Fruit fly (Drosophila melanogaster) whole organism, embryonic: Measurements from ENCODE around the gene CG18810.

Experiments
- Ada2b ChIP-seq: fragments of 200-800 bp; sonication (Bioruptor generic); IDR thresholded peaks from 2 replicates; pipeline ENCODE4 v1.3.6; 2022; ENCODE audit warnings: missing biosample characterization, missing genetic modification characterization
- CG10209 ChIP-seq: fragments of 200-800 bp; sonication (Bioruptor generic); optimal IDR thresholded peaks from 3 replicates; lab custom pipeline; 2017; ENCODE audit warnings: missing biosample characterization, mild to moderate bottlenecking, missing genetic modification characterization, missing genetic modification reagents
- CG11085 ChIP-seq: fragments of 200-800 bp; sonication (Bioruptor generic); IDR thresholded peaks from 2 replicates; pipeline ENCODE4 v1.3.6; 2022; ENCODE audit warnings: missing biosample characterization, missing genetic modification characterization
- CG12155 ChIP-seq: fragments of 200-800 bp; sonication (Bioruptor generic); optimal IDR thresholded peaks from 3 replicates; lab custom pipeline; 2016; ENCODE audit warnings: missing biosample characterization, missing genetic modification characterization
- CG12299 ChIP-seq: fragments of 200-800 bp; sonication (Bioruptor generic); optimal IDR thresholded peaks from 2 replicates; lab custom pipeline; 2018; ENCODE audit warnings: missing biosample characterization, mild to moderate bottlenecking, missing genetic modification characterization
- CG12391 ChIP-seq: fragments of 200-800 bp; sonication (Bioruptor generic); optimal IDR thresholded peaks from 3 replicates; lab custom pipeline; 2018; ENCODE audit warnings: missing biosample characterization, mild to moderate bottlenecking, missing genetic modification characterization, moderate library complexity
- CG16815 ChIP-seq: fragments of 200-800 bp; sonication (Bioruptor generic); optimal IDR thresholded peaks from 3 replicates; lab custom pipeline; 2017; ENCODE audit warnings: missing biosample characterization, mild to moderate bottlenecking, missing genetic modification characterization
- CG17612 ChIP-seq: fragments of 200-800 bp; sonication (Bioruptor generic); IDR thresholded peaks from 2 replicates; pipeline ENCODE4 v1.3.6; 2022; ENCODE audit warnings: missing biosample characterization, missing genetic modification characterization
- CG17912 ChIP-seq: fragments of 200-800 bp; sonication (Bioruptor generic); optimal IDR thresholded peaks from 2 replicates; lab custom pipeline; 2018; ENCODE audit warnings: missing biosample characterization, mild to moderate bottlenecking, missing genetic modification characterization
- CG2116 ChIP-seq: fragments of 200-800 bp; sonication (Bioruptor generic); optimal IDR thresholded peaks from 3 replicates; lab custom pipeline; 2018; ENCODE audit warnings: missing biosample characterization, mild to moderate bottlenecking, missing genetic modification characterization
- CG2129 ChIP-seq: fragments of 200-800 bp; sonication (Bioruptor generic); IDR thresholded peaks from 2 replicates; pipeline ENCODE4 v1.3.6; 2022; ENCODE audit warnings: missing biosample characterization, missing genetic modification characterization; ENCODE audit not compliant: partially characterized antibody
- CG2202 ChIP-seq: fragments of 200-800 bp; sonication (Bioruptor generic); optimal IDR thresholded peaks from 2 replicates; lab custom pipeline; 2018; ENCODE audit warnings: missing biosample characterization, mild to moderate bottlenecking, missing genetic modification characterization
- CG2712 ChIP-seq: fragments of 200-800 bp; optimal IDR thresholded peaks from 3 replicates; lab custom pipeline; 2019; ENCODE audit warnings: missing biosample characterization, mild to moderate bottlenecking, missing genetic modification characterization, moderate library complexity
- CG31441 ChIP-seq: fragments of 200-800 bp; sonication (Bioruptor generic); IDR thresholded peaks from 2 replicates; pipeline ENCODE4 v1.3.6; 2022; ENCODE audit warnings: missing biosample characterization, missing genetic modification characterization
- CG3995 ChIP-seq: fragments of 200-800 bp; sonication (Bioruptor generic); optimal IDR thresholded peaks from 3 replicates; lab custom pipeline; 2016; ENCODE audit warnings: missing biosample characterization, missing genetic modification characterization
- CG4360 ChIP-seq: fragments of 200-800 bp; sonication (Bioruptor generic); IDR thresholded peaks from 2 replicates; pipeline ENCODE4 v1.3.6; 2022; ENCODE audit warnings: missing biosample characterization, missing genetic modification characterization
- CG4854 ChIP-seq: fragments of 200-800 bp; sonication (Bioruptor generic); optimal IDR thresholded peaks from 2 replicates; lab custom pipeline; 2016; ENCODE audit warnings: missing biosample characterization, missing genetic modification characterization, inconsistent platforms
- CG7987 ChIP-seq: fragments of 200-800 bp; sonication (Bioruptor generic); optimal IDR thresholded peaks from 2 replicates; lab custom pipeline; 2018; ENCODE audit warnings: missing biosample characterization, mild to moderate bottlenecking, missing genetic modification characterization, moderate library complexity
- CG8089 ChIP-seq: fragments of 200-800 bp; sonication (Bioruptor generic); optimal IDR thresholded peaks from 3 replicates; lab custom pipeline; 2016; ENCODE audit warnings: missing biosample characterization, missing genetic modification characterization
- CG8290 ChIP-seq, 3 experiments: fragments of 200-800 bp; sonication (Bioruptor generic); optimal IDR thresholded peaks; 2 replicates each; lab custom pipeline; 2016 to 2019; ENCODE audit warnings: missing biosample characterization in 3 of 3, missing genetic modification characterization in 3 of 3, mild to moderate bottlenecking in 2 of 3, moderate library complexity in 1 of 3
- E2f2 ChIP-seq: fragments of 200-800 bp; sonication (Bioruptor generic); IDR thresholded peaks from 2 replicates; pipeline ENCODE4 v1.3.6; 2022; ENCODE audit warnings: missing biosample characterization, missing genetic modification characterization
- Elba2 ChIP-seq: fragments of 200-800 bp; sonication (Bioruptor generic); optimal IDR thresholded peaks from 3 replicates; lab custom pipeline; 2016; ENCODE audit warnings: missing biosample characterization, missing genetic modification characterization
- Hand ChIP-seq: fragments of 200-800 bp; sonication (Bioruptor generic); optimal IDR thresholded peaks from 2 replicates; lab custom pipeline; 2017; ENCODE audit warnings: mild to moderate bottlenecking, missing biosample characterization, missing genetic modification reagents, missing genetic modification characterization
- Hr39 ChIP-seq: fragments of >200 bp; optimal IDR thresholded peaks from 2 replicates; lab custom pipeline; 2017
- Nf-YA ChIP-seq: fragments of 200-800 bp; sonication (Bioruptor generic); IDR thresholded peaks from 2 replicates; pipeline ENCODE4 v1.3.6; 2022; ENCODE audit warnings: missing biosample characterization, missing genetic modification characterization
- Oaz ChIP-seq: fragments of 200-800 bp; sonication (Bioruptor generic); IDR thresholded peaks from 2 replicates; pipeline ENCODE4 v1.3.6; 2022; ENCODE audit warnings: missing biosample characterization, missing genetic modification characterization
- Sox102F ChIP-seq: fragments of 200-800 bp; sonication (Bioruptor generic); optimal IDR thresholded peaks from 2 replicates; lab custom pipeline; 2018; ENCODE audit warnings: missing biosample characterization, mild to moderate bottlenecking, missing genetic modification characterization, moderate library complexity
- Ssrp ChIP-seq: fragments of 200-800 bp; sonication (Bioruptor generic); optimal IDR thresholded peaks from 2 replicates; lab custom pipeline; 2018; ENCODE audit warnings: missing biosample characterization, mild to moderate bottlenecking, missing genetic modification characterization, moderate library complexity
- bowl ChIP-seq: fragments of 200-800 bp; sonication (Bioruptor generic); IDR thresholded peaks from 2 replicates; pipeline ENCODE4 v1.3.6; 2022; ENCODE audit warnings: missing biosample characterization, missing genetic modification characterization
- bsh ChIP-seq, 2 experiments: fragments of 200-800 bp; sonication (Bioruptor generic); optimal IDR thresholded peaks; 2 replicates each; lab custom pipeline; 2017 to 2018; ENCODE audit warnings: mild to moderate bottlenecking in 2 of 2, missing biosample characterization in 2 of 2, missing genetic modification characterization in 2 of 2, moderate library complexity in 1 of 2
- btn ChIP-seq: fragments of 200-800 bp; sonication (Bioruptor generic); optimal IDR thresholded peaks from 2 replicates; lab custom pipeline; 2016; ENCODE audit warnings: missing biosample characterization, missing genetic modification characterization
- cas ChIP-seq: fragments of 200-800 bp; sonication (Bioruptor generic); IDR thresholded peaks from 2 replicates; pipeline ENCODE4 v1.3.6; 2022; ENCODE audit warnings: missing biosample characterization, missing genetic modification characterization
- disco-r ChIP-seq: fragments of 200-800 bp; sonication (Bioruptor generic); optimal IDR thresholded peaks from 2 replicates; lab custom pipeline; 2016; ENCODE audit warnings: missing biosample characterization, missing genetic modification characterization
- dm ChIP-seq: fragments of 200-800 bp; sonication (Bioruptor generic); optimal IDR thresholded peaks from 3 replicates; lab custom pipeline; 2016; ENCODE audit warnings: missing biosample characterization, missing genetic modification characterization
- dysf ChIP-seq: fragments of 200-800 bp; sonication (Bioruptor generic); IDR thresholded peaks from 3 replicates; pipeline ENCODE4 v1.3.6; 2022; ENCODE audit warnings: missing biosample characterization, missing genetic modification characterization
- ewg ChIP-seq: fragments of 200-800 bp; sonication (Bioruptor generic); optimal IDR thresholded peaks from 3 replicates; lab custom pipeline; 2017; ENCODE audit warnings: mild to moderate bottlenecking, missing biosample characterization, missing genetic modification reagents, missing genetic modification characterization
- exex ChIP-seq: fragments of 200-800 bp; sonication (Bioruptor generic); optimal IDR thresholded peaks from 4 replicates; lab custom pipeline; 2018; ENCODE audit warnings: missing biosample characterization, mild to moderate bottlenecking, missing genetic modification characterization, moderate library complexity
- gfzf ChIP-seq: fragments of 200-800 bp; sonication (Bioruptor generic); optimal IDR thresholded peaks from 2 replicates; lab custom pipeline; 2016; ENCODE audit warnings: missing biosample characterization, mild to moderate bottlenecking, missing genetic modification characterization, moderate library complexity
- gsb ChIP-seq: fragments of 200-800 bp; sonication (Bioruptor generic); IDR thresholded peaks from 2 replicates; pipeline ENCODE4 v1.3.6; 2022; ENCODE audit warnings: missing biosample characterization, missing genetic modification characterization
- hkb ChIP-seq, 2 experiments: fragments of 200-800 bp in 1 of 2; fragments of >200 bp in 1 of 2; sonication (Bioruptor generic) in 1 of 2; IDR thresholded peaks in 1 of 2; optimal IDR thresholded peaks in 1 of 2; 2 replicates each; pipeline versions ENCODE4 v1.3.6 to Lab custom; 2017 to 2022; ENCODE audit warnings: missing biosample characterization in 1 of 2, missing genetic modification characterization in 1 of 2
- jigr1 ChIP-seq: fragments of 200-800 bp; sonication (Bioruptor generic); IDR thresholded peaks from 3 replicates; pipeline ENCODE4 v1.3.6; 2022; ENCODE audit warnings: missing biosample characterization, missing genetic modification characterization
- ken ChIP-seq: fragments of 200-800 bp; sonication (Bioruptor generic); IDR thresholded peaks from 3 replicates; pipeline ENCODE4 v1.3.6; 2022; ENCODE audit warnings: missing biosample characterization, missing genetic modification characterization
- mld ChIP-seq: fragments of 200-800 bp; sonication (Bioruptor generic); IDR thresholded peaks from 3 replicates; pipeline ENCODE4 v1.3.6; 2022; ENCODE audit warnings: missing biosample characterization, missing genetic modification characterization; ENCODE audit not compliant: partially characterized antibody
- nerfin-1 ChIP-seq: fragments of 200-800 bp; sonication (Bioruptor generic); optimal IDR thresholded peaks from 3 replicates; lab custom pipeline; 2019; ENCODE audit warnings: missing biosample characterization, mild to moderate bottlenecking, missing genetic modification characterization, moderate library complexity
- onecut ChIP-seq: fragments of 200-800 bp; sonication (Bioruptor generic); IDR thresholded peaks from 2 replicates; pipeline ENCODE4 v1.3.6; 2022; ENCODE audit warnings: missing biosample characterization, missing genetic modification characterization
- ro ChIP-seq: fragments of 200-800 bp; sonication (Bioruptor generic); IDR thresholded peaks from 2 replicates; pipeline ENCODE4 v1.3.6; 2022; ENCODE audit warnings: missing biosample characterization, missing genetic modification characterization
- sna ChIP-seq: fragments of 200-800 bp; sonication (Bioruptor generic); IDR thresholded peaks from 2 replicates; pipeline ENCODE4 v1.3.6; 2022; ENCODE audit warnings: missing biosample characterization, missing genetic modification characterization; ENCODE audit not compliant: partially characterized antibody
- so ChIP-seq: fragments of 200-800 bp; sonication (Bioruptor generic); IDR thresholded peaks from 3 replicates; pipeline ENCODE4 v1.3.6; 2022; ENCODE audit warnings: missing biosample characterization, missing genetic modification characterization
- ssp ChIP-seq: fragments of 200-800 bp; sonication (Bioruptor generic); IDR thresholded peaks from 2 replicates; pipeline ENCODE4 v1.3.6; 2022; ENCODE audit warnings: missing biosample characterization, missing genetic modification characterization
- ttk ChIP-seq: fragments of 200-800 bp; sonication (Bioruptor generic); IDR thresholded peaks from 2 replicates; pipeline ENCODE4 v2.1.2; 2022; ENCODE audit warnings: missing biosample characterization, missing genetic modification characterization
- twi ChIP-seq: fragments of 200-800 bp; optimal IDR thresholded peaks from 2 replicates; lab custom pipeline; 2019; ENCODE audit warnings: missing biosample characterization, mild to moderate bottlenecking, missing genetic modification characterization, moderate library complexity

The CG18810 gene

DNA sequence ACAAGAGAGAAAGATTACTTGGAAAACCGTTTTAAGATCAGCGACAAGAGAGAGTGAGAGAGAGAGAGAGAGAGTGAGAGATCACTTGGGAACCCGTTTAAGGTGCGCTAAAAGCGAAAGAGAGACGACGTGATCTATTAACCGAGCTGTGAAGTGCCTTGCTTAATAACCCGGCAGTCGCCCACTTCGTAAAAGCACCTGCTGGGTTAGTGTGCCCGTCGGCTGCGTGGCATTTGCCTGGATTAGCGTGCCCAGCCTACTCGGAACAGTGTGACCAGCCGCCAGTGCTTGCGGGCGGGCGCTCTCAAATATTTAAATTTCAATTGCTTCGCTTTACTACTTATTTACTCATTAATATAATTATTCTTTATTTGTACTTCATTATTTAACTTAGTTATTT lies 10.3 kb upstream of the CG18810 start (continued):
- no peak for TF ChIP-seq bsh (GFP tag; optimal IDR thresholded peaks at IDR 0.05; lab: Kevin White, UChicago)
- no peak for TF ChIP-seq exex (tag; lab: Kevin White, UChicago)
- TF ChIP-seq so, result no peak
- TF ChIP-seq CG4854 (GFP tag; lab: Kevin White, UChicago), result no peak
- TF ChIP-seq CG4360, result no peak
- TF ChIP-seq CG8089 (GFP tag; lab: Kevin White, UChicago), result no peak
- no peak for TF ChIP-seq CG12155 (GFP tag; lab: Kevin White, UChicago)
- no peak for TF ChIP-seq CG2129 (GFP tag; lab: Robert Waterston, UW)
- TF ChIP-seq CG12299 (tag; lab: Kevin White, UChicago), result no peak
- peak; percentile 29; the same call in 1 of the 2 replicates for TF ChIP-seq CG31441 (GFP tag; lab: Robert Waterston, UW)
- TF ChIP-seq Oaz, result no peak
- no peak for TF ChIP-seq CG10209 (GFP tag; lab: Kevin White, UChicago)
- peak; percentile 32 for TF ChIP-seq dm (GFP tag; lab: Kevin White, UChicago)
- no peak for TF ChIP-seq Hand (GFP tag; lab: Kevin White, UChicago)
- no peak for TF ChIP-seq Ssrp
- no peak for TF ChIP-seq CG12391 (tag; lab: Kevin White, UChicago)
- no peak for TF ChIP-seq cas (GFP tag; lab: Robert Waterston, UW)
- TF ChIP-seq ken (GFP tag; lab: Robert Waterston, UW), result peak; percentile 43; the same call in 2 of the 3 replicates
- no peak for TF ChIP-seq CG2712 (tag; lab: Kevin White, UChicago)
- TF ChIP-seq dysf (GFP tag; lab: Robert Waterston, UW), result no peak
- TF ChIP-seq hkb (optimal IDR thresholded peaks at IDR 0.05; lab: Kevin White, UChicago), result no peak
- TF ChIP-seq hkb (GFP tag; IDR thresholded peaks at IDR 0.05; lab: Robert Waterston, UW), result no peak
- no peak for TF ChIP-seq ttk (GFP tag; lab: Robert Waterston, UW)
- no peak for TF ChIP-seq btn (GFP tag; lab: Kevin White, UChicago)
- TF ChIP-seq CG2202 (tag; lab: Kevin White, UChicago), result no peak
- no peak for TF ChIP-seq Ada2b (GFP tag; lab: Robert Waterston, UW)
- no peak for TF ChIP-seq onecut (GFP tag; lab: Robert Waterston, UW)
- TF ChIP-seq CG16815 (GFP tag; lab: Kevin White, UChicago), result no peak
- no peak for TF ChIP-seq sna (GFP tag; lab: Robert Waterston, UW)
- TF ChIP-seq ewg (GFP tag; lab: Kevin White, UChicago), result no peak
- TF ChIP-seq CG7987 (GFP tag; lab: Kevin White, UChicago), result no peak
- no peak for TF ChIP-seq gsb
- no peak for TF ChIP-seq twi (tag; lab: Kevin White, UChicago)
- TF ChIP-seq disco-r, result no peak
- no peak for TF ChIP-seq CG17612 (GFP tag; lab: Robert Waterston, UW)
- TF ChIP-seq Elba2, result peak; percentile 83
- peak; percentile 65 for TF ChIP-seq CG3995 (GFP tag; lab: Kevin White, UChicago)
- TF ChIP-seq CG17912 (GFP tag; lab: Kevin White, UChicago), result no peak
- TF ChIP-seq CG11085 (GFP tag; lab: Robert Waterston, UW), result no peak
- no peak for TF ChIP-seq Sox102F
- no peak for TF ChIP-seq nerfin-1
- TF ChIP-seq E2f2 (GFP tag; lab: Robert Waterston, UW), result peak; percentile 99
- peak; percentile 90 for TF ChIP-seq gfzf (GFP tag; lab: Kevin White, UChicago)
- TF ChIP-seq bowl (GFP tag; lab: Robert Waterston, UW), result no peak
- no peak for TF ChIP-seq CG2116
- peak; percentile 30 for TF ChIP-seq CG8290 (GFP tag; optimal IDR thresholded peaks at IDR 0.05; lab: Kevin White, UChicago)
- TF ChIP-seq CG8290 (tag; optimal IDR thresholded peaks at IDR 0.05; lab: Kevin White, UChicago), result peak in 1 of 2 experiments; percentile 55
- no peak for TF ChIP-seq Hr39 (lab: Kevin White, UChicago)
- TF ChIP-seq jigr1 (GFP tag; lab: Robert Waterston, UW), result no peak
- no peak for TF ChIP-seq ro (GFP tag; lab: Robert Waterston, UW)
- peak; percentile 44; the same call in 1 of the 3 replicates for TF ChIP-seq mld
- TF ChIP-seq Nf-YA, result no peak
- TF ChIP-seq ssp (GFP tag; lab: Robert Waterston, UW), result no peak
